Worm (Caenorhabditis elegans) whole organism, early embryonic: Measurements from ENCODE around the gene exc-12.

Experiments
- B0310.2 ChIP-seq: sonication (generic microtip); optimal IDR thresholded peaks from 2 replicates; lab custom pipeline; 2016; ENCODE audit warnings: mild to moderate bottlenecking, missing genetic modification characterization, missing compliant biosample characterization
- hnd-1 ChIP-seq: sonication (generic microtip); optimal IDR thresholded peaks from 2 replicates; lab custom pipeline; 2016; ENCODE audit warnings: missing genetic modification characterization, missing compliant biosample characterization
- tbx-37 ChIP-seq: fragments of 200-800 bp; sonication (Bioruptor generic); conservative IDR thresholded peaks from 2 replicates; pipeline ENCODE4 v1.3.6; 2022; ENCODE audit warnings: missing genetic modification reagents, missing genetic modification characterization, missing compliant biosample characterization
- tra-4 ChIP-seq: sonication (generic microtip); optimal IDR thresholded peaks from 2 replicates; lab custom pipeline; 2017; ENCODE audit warnings: missing genetic modification characterization, missing compliant biosample characterization

ce11 chrIII:13543434-13543833, 26.8 kb downstream of the exc-12 start, which contains the start of gene acs-5:
- no peak for TF ChIP-seq B0310.2
- no peak for TF ChIP-seq tbx-37 (GFP tag; lab: Robert Waterston, UW)
- TF ChIP-seq hnd-1 (tag; lab: Kevin White, UChicago) = no peak
- TF ChIP-seq tra-4 (tag; lab: Kevin White, UChicago) = no peak
